Worm (Caenorhabditis elegans): Measurements from ENCODE around the gene W04H10.2.
A peak's percentile ranks its signal among the peaks of the same experiment; 100 is the strongest.

Gene W04H10.2

DNA sequence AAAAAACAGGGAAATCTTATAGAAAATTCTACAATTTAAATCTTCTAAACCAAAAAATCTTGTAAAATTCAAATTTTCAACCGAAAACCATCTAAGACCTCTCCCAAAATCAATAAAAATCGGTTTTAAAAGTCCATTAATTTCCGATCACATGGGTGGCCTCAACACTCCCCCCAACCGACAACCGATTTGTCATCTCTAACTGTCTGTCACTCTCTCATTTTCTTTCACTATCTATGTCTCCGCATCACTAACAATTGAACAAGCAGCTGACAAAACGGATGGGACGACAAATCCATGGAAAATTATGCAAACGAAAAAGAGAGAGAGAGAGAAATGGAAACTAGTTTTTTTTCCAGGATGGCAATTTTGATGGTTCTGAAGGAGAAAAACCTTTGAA is 2.4 kb upstream of the W04H10.2 start:
- TF ChIP-seq sem-2 (GFP tag; optimal IDR thresholded peaks at IDR 0.05) (no peak), hlh-1 (tag; optimal IDR thresholded peaks at IDR 0.05) (peak; percentile 90), cnd-1 (tag; optimal IDR thresholded peaks at IDR 0.05) (no peak), elt-3 (tag; optimal IDR thresholded peaks at IDR 0.05) (no peak), sptf-1 (tag; optimal IDR thresholded peaks at IDR 0.05) (no peak), unc-39 (tag; optimal IDR thresholded peaks at IDR 0.05) (no peak), lsy-2 (tag; optimal IDR thresholded peaks at IDR 0.05) (peak; percentile 1), ces-1 (GFP tag; optimal IDR thresholded peaks at IDR 0.05) (peak; percentile 76), lin-32 (GFP tag; optimal IDR thresholded peaks at IDR 0.05) (no peak), ztf-11 (tag; optimal IDR thresholded peaks at IDR 0.05) (no peak), pha-4 (tag; optimal IDR thresholded peaks at IDR 0.05) (no peak), ceh-83 (GFP tag; optimal IDR thresholded peaks at IDR 0.05) (no peak), flh-1 (GFP tag; optimal IDR thresholded peaks at IDR 0.05) (no peak), snpc-4 (tag; optimal IDR thresholded peaks at IDR 0.05) (no peak), tbx-8 (GFP tag; optimal IDR thresholded peaks at IDR 0.05) (no peak), bed-3 (GFP tag; optimal IDR thresholded peaks at IDR 0.05) (no peak), mep-1 (tag; optimal IDR thresholded peaks at IDR 0.05) (no peak), ceh-39 (tag; optimal IDR thresholded peaks at IDR 0.05) (no peak), unc-120 (tag; optimal IDR thresholded peaks at IDR 0.05; ENCODE audit: poor library complexity, severe bottlenecking) (peak; percentile 3), unc-62 (GFP tag; optimal IDR thresholded peaks at IDR 0.05) (peak; percentile 95), nhr-28 (tag; optimal IDR thresholded peaks at IDR 0.05) (no peak), zip-8 (tag; optimal IDR thresholded peaks at IDR 0.05) (no peak), mab-5 (tag; optimal IDR thresholded peaks at IDR 0.05) (peak; percentile 79), ceh-43 (GFP tag; optimal IDR thresholded peaks at IDR 0.05) (no peak), ham-2 (GFP tag; optimal IDR thresholded peaks at IDR 0.05) (no peak)

DNA sequence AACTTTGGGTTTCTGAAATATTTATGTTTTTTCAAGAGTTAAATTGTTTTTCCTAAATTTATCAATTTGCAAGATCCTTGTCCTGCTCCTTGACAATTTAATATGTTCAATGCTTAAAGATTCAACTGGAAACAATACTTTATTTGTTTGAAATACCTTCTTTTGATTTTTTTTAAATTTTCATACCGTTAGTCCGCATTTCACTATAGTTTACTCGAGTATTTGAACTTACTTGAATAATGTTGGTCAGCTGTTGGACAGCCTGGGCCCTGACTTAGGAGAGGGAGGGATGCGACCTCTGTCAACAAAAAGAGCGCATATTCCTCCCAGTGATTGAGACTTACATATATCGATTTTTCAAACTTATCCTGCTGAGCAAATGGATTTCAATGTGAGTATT is 666 bp downstream of the W04H10.2 start, which contains the start of gene W04H10.5:
W04H10.5 (plus strand) TSS at position 301 of the 400 bp plus-strand sequence.
- TF ChIP-seq hlh-1 (tag; optimal IDR thresholded peaks at IDR 0.05) = peak; percentile 66
- no peak for TF ChIP-seq cnd-1 (tag; optimal IDR thresholded peaks at IDR 0.05)
- TF ChIP-seq snpc-4 (tag; optimal IDR thresholded peaks at IDR 0.05) = no peak
- TF ChIP-seq nhr-12 (tag; optimal IDR thresholded peaks at IDR 0.05) = no peak

ce11 chrII:608341-608740 is 3.0 kb downstream of the W04H10.2 start, which contains the start of gene W04H10.6:
TSS of gene W04H10.6 (minus strand) at chrII:608441.
- no peak for TF ChIP-seq sptf-1 (tag; optimal IDR thresholded peaks at IDR 0.05)
- TF ChIP-seq cnd-1 (tag; optimal IDR thresholded peaks at IDR 0.05) = no peak
- TF ChIP-seq ceh-43 (GFP tag; optimal IDR thresholded peaks at IDR 0.05) = no peak
- TF ChIP-seq lsy-2 (tag; optimal IDR thresholded peaks at IDR 0.05) = no peak
- TF ChIP-seq unc-62 (GFP tag; optimal IDR thresholded peaks at IDR 0.05) = no peak
- TF ChIP-seq elt-1 (tag; optimal IDR thresholded peaks at IDR 0.05; ENCODE audit: borderline replicate concordance, insufficient read depth) = no peak

ce11 chrII:608757-609156 is 3.4 kb downstream of the W04H10.2 start, which contains the start of gene W04H10.1:
TSS of gene W04H10.1 (plus strand) at chrII:609057.
- TF ChIP-seq lsy-2 (tag; optimal IDR thresholded peaks at IDR 0.05) (no peak), sem-2 (GFP tag; optimal IDR thresholded peaks at IDR 0.05) (no peak), nhr-237 (tag; optimal IDR thresholded peaks at IDR 0.05) (no peak), ceh-83 (GFP tag; optimal IDR thresholded peaks at IDR 0.05) (no peak), hlh-1 (tag; optimal IDR thresholded peaks at IDR 0.05) (no peak), elt-3 (tag; optimal IDR thresholded peaks at IDR 0.05) (no peak), cnd-1 (tag; optimal IDR thresholded peaks at IDR 0.05) (no peak), blmp-1 (tag; optimal IDR thresholded peaks at IDR 0.05) (no peak), ztf-11 (tag; optimal IDR thresholded peaks at IDR 0.05) (no peak), nhr-2 (tag; optimal IDR thresholded peaks at IDR 0.05) (no peak), drap-1 (GFP tag; optimal IDR thresholded peaks at IDR 0.05) (no peak), bed-3 (GFP tag; optimal IDR thresholded peaks at IDR 0.05) (no peak), M03D4.4 (tag; optimal IDR thresholded peaks at IDR 0.05) (no peak), nhr-76 (tag; optimal IDR thresholded peaks at IDR 0.05) (no peak), elt-1 (tag; optimal IDR thresholded peaks at IDR 0.05; ENCODE audit: borderline replicate concordance, insufficient read depth) (no peak), unc-39 (tag; optimal IDR thresholded peaks at IDR 0.05) (no peak), nhr-28 (tag; optimal IDR thresholded peaks at IDR 0.05) (no peak), mab-5 (tag; optimal IDR thresholded peaks at IDR 0.05) (no peak), lin-13 (tag; optimal IDR thresholded peaks at IDR 0.05) (no peak), nhr-12 (tag; optimal IDR thresholded peaks at IDR 0.05) (no peak)
